Worm (Caenorhabditis elegans): ENCODE measurements around the gene F55A4.13.
A peak's percentile ranks its signal among the peaks of the same experiment; 100 is the strongest.

Gene F55A4.13

DNA sequence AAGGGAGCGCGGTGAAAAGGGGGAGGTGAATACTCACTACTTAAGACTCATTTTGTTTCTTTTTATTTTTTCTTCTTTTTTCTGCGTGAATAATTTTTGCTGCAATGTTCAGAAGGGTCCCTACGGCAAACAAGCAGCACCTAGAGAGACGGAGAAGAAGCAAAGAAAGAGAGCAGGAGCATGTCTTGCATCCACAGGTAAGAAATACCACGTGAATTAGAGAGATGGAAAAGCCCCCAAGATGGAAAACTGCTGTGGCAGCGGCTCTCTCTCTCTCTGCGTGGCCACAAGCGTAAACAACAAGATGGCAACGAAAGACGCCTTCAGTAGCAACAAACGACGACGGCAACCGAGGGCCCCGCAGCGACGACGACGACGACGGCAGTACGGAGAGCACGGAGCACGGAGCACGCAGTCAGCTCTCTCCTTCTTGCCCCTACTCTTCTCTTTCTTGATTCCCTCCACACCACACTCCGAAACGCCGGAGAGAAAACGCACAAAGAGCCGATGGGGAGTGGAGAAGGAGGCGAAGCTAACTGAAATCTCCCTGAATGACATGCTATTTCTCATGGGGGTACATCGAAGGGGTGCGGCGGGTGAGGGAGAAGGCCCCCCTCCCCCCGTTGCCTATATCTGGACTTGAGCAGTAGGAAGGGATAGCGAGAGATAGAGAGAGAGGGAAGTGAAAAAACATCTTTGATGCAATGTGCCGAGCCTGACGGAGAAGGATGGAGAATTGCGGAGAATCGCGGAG lies 24.5 kb downstream of the F55A4.13 start (continued):
- TF ChIP-seq unc-62 (GFP tag; optimal IDR thresholded peaks at IDR 0.05 in 1 of 2) (peak in 1 of 2 experiments; percentile 99), unc-62 (tag; optimal IDR thresholded peaks at IDR 0.05) (no peak)

DNA sequence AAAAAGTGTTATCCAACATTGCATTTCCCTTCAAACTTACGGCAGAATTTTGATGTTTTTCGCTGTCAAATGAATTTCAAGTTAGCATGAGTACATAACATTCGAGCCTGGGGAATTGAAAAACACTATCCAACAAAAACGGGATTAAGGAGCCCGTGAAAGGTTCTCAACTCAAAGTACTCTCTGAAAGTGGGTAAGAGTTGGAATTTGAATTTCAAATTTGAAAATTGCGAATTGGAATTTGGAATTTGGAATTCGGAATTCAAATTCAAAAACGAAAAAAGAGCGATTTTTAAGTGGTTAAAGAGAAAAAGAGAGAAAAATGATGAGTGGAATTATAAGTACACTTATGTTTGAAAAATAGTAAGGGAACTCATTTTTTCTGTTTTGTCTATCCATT lies 26.1 kb downstream of the F55A4.13 start, which contains the start of the genes C09E10.3 and dgk-1:
Gene C09E10.3 (minus strand): TSS at position 101 of the 400 bp plus-strand sequence.
Gene dgk-1 (minus strand): TSS at position 183 of the 400 bp plus-strand sequence.
- TF ChIP-seq mdt-29 (GFP tag; IDR thresholded peaks at IDR 0.05) (no peak), hmg-1.1 (GFP tag; IDR thresholded peaks at IDR 0.05) (no peak), nhr-25 (tag; optimal IDR thresholded peaks at IDR 0.05; ENCODE audit: borderline replicate concordance, insufficient read depth) (no peak), rbr-2 (tag; optimal IDR thresholded peaks at IDR 0.05) (no peak), unc-62 (GFP tag; optimal IDR thresholded peaks at IDR 0.05 in 1 of 2) (no peak), unc-62 (tag; optimal IDR thresholded peaks at IDR 0.05) (no peak), mep-1 (tag; optimal IDR thresholded peaks at IDR 0.05) (no peak), lin-39 (tag; optimal IDR thresholded peaks at IDR 0.05) (no peak), mdl-1 (tag; optimal IDR thresholded peaks at IDR 0.05) (no peak), unc-39 (tag; optimal IDR thresholded peaks at IDR 0.05) (no peak), F26F4.8 (GFP tag; conservative IDR thresholded peaks at IDR 0.05) (no peak), vab-7 (GFP tag; IDR thresholded peaks at IDR 0.05) (no peak), cey-2 (tag; optimal IDR thresholded peaks at IDR 0.05; ENCODE audit: borderline replicate concordance, insufficient read depth) (no peak), arid-1 (GFP tag; conservative IDR thresholded peaks at IDR 0.05) (no peak), mes-2 (tag; optimal IDR thresholded peaks at IDR 0.05; ENCODE audit: poor library complexity, severe bottlenecking) (no peak)

DNA sequence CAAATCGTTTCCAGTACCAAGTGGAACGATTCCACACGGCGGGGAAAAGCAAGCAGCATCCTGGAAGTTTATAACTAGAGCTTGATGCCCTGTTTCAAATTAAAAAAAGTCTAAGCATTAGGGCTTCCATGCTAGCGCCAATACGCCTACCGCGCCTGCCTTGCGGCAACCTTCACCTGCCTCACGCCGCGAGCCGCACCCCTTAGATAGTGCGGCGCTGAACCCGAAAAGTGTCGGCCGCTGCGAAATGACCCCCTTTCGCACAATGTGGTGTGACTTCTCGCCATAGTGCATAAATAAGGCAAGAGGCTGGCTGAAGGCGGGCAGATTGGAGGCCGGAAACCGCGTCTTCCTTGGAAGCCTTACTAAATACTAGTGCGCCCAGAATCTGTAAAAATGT lies 30.9 kb downstream of the F55A4.13 start:
- 0 out of 2 replicates have a peak, but pooled peaks have one; percentile 6 for TF ChIP-seq madf-9 (GFP tag; conservative IDR thresholded peaks at IDR 0.05)
- no peak for TF ChIP-seq vab-7 (GFP tag; IDR thresholded peaks at IDR 0.05)
- TF ChIP-seq nhr-102 (tag; optimal IDR thresholded peaks at IDR 0.05): peak; percentile 12
- TF ChIP-seq unc-62 (GFP tag; optimal IDR thresholded peaks at IDR 0.05 in 1 of 2): peak in 1 of 2 experiments; percentile 42
- no peak for TF ChIP-seq unc-62 (tag; optimal IDR thresholded peaks at IDR 0.05)
- 0 out of 2 replicates have a peak, but pooled peaks have one; percentile 38 for TF ChIP-seq D1046.2 (GFP tag; IDR thresholded peaks at IDR 0.05)
- peak; percentile 89 for TF ChIP-seq set-16 (GFP tag; IDR thresholded peaks at IDR 0.05)

DNA sequence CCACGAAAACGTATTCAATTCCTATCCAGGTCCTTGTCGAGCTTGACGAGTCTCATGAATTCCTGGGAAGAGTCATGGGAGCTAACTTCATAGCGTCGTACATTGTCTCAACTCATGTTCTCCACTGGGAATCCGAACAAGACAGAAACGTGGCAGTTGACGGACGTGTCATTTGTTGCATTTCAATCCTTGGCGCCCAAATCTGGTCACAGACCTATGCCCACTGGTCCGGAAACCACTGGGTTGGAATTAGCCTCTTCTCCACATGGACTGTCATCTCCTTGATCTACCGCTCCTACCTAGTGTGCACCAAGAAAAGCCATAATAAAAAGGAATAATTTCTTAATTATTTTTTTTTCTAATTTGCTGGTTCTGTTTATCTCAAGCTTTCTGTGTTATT lies 34.8 kb downstream of the F55A4.13 start:
- 0 out of 2 replicates have a peak, but pooled peaks have one; percentile 55 for TF ChIP-seq dmd-8 (GFP tag; IDR thresholded peaks at IDR 0.05)
- no peak for TF ChIP-seq nhr-11 (tag; optimal IDR thresholded peaks at IDR 0.05)
- TF ChIP-seq hif-1 (tag; optimal IDR thresholded peaks at IDR 0.05): no peak

DNA sequence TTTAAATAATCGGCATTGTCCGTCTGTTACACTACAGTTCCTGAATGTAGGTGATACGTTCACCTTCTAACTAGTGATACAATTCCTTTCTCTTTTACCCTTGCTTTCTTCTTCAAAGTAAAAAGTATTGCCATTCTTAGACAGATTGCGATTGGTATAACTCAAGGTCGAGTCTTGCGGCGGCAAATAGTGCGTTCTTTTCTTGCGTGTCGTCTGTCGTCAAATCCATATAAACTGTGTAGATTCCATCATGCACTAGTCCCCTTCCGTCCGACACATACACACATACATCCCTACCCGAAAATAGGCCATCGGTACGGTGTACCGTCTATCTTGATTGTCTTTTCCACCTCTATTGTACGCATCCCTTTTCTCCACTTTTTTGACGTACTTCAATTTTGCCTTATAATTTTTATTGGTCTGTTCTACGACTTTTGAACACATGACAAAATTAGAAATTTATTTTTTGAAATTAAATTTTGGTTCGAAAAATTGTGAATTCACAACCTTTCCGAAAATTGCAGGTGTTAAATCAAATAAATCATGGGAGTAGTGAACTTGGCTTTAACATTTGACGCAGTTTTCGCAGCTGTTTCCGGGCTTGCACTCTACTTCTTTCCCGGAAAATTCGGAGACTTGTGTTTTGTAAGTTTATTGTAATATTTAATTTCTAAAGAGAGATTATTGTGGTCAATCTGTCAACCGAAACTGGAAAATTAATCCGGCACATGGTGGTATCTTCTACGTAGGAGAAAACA lies 36.9 kb downstream of the F55A4.13 start, which contains the start of gene C44C1.1:
Gene C44C1.1 (plus strand): TSS at position 525 of the 758 bp plus-strand sequence.
- no peak for TF ChIP-seq saeg-2 (GFP tag; IDR thresholded peaks at IDR 0.05)
- TF ChIP-seq snpc-1.2 (GFP tag; IDR thresholded peaks at IDR 0.05): no peak
- TF ChIP-seq lin-39 (tag; optimal IDR thresholded peaks at IDR 0.05): no peak
- no peak for TF ChIP-seq zfp-2 (tag; optimal IDR thresholded peaks at IDR 0.05)
- no peak for TF ChIP-seq Y75B8A.6 (GFP tag; IDR thresholded peaks at IDR 0.05)
- TF ChIP-seq nhr-28 (tag; optimal IDR thresholded peaks at IDR 0.05): peak; percentile 70
- no peak for TF ChIP-seq duxl-1 (tag; optimal IDR thresholded peaks at IDR 0.05; ENCODE audit: poor library complexity)
- TF ChIP-seq unc-39 (tag; optimal IDR thresholded peaks at IDR 0.05): no peak
- TF ChIP-seq D1046.2 (GFP tag; IDR thresholded peaks at IDR 0.05): no peak
- TF ChIP-seq Y5F2A.4 (GFP tag; optimal IDR thresholded peaks at IDR 0.05): no peak
- no peak for TF ChIP-seq T20F7.1 (GFP tag; optimal IDR thresholded peaks at IDR 0.05)
- TF ChIP-seq mxl-3 (GFP tag; optimal IDR thresholded peaks at IDR 0.05): peak; percentile 10
- no peak for TF ChIP-seq lsy-2 (tag; optimal IDR thresholded peaks at IDR 0.05)
- TF ChIP-seq aha-1 (tag): peak; percentile 2
- TF ChIP-seq hlh-11 (tag; optimal IDR thresholded peaks at IDR 0.05): peak; percentile 18
- no peak for TF ChIP-seq hmg-1.1 (GFP tag; IDR thresholded peaks at IDR 0.05)
- TF ChIP-seq lim-7 (GFP tag; IDR thresholded peaks at IDR 0.05): no peak
- no peak for TF ChIP-seq ceh-82 (tag; optimal IDR thresholded peaks at IDR 0.05)
- TF ChIP-seq nhr-10 (tag; optimal IDR thresholded peaks at IDR 0.05): no peak
- no peak for TF ChIP-seq arid-1 (GFP tag; conservative IDR thresholded peaks at IDR 0.05)
- peak in 1 of 2 experiments; percentile 71 for TF ChIP-seq unc-62 (GFP tag; optimal IDR thresholded peaks at IDR 0.05 in 1 of 2)
- no peak for TF ChIP-seq unc-62 (tag; optimal IDR thresholded peaks at IDR 0.05)

Data from whole organism, L4 larva.